Fruit fly (Drosophila melanogaster) whole organism, embryonic: Measurements from ENCODE around the gene papi.

Source experiments
- Antp ChIP-seq: fragments of 200-800 bp; sonication (Bioruptor generic); optimal IDR thresholded peaks from 3 replicates; lab custom pipeline; 2016; ENCODE audit warnings: missing biosample characterization, missing genetic modification characterization
- Atf6 ChIP-seq: fragments of 200-800 bp; sonication (Bioruptor generic); IDR thresholded peaks from 2 replicates; pipeline ENCODE4 v1.3.6; 2022; ENCODE audit warnings: missing biosample characterization, missing genetic modification characterization
- B-H1 ChIP-seq: fragments of 200-800 bp; sonication (Bioruptor generic); IDR thresholded peaks from 3 replicates; pipeline ENCODE4 v1.3.6; 2022; ENCODE audit warnings: missing biosample characterization, missing genetic modification characterization
- Bgb ChIP-seq: fragments of 200-800 bp; sonication (Bioruptor generic); IDR thresholded peaks from 2 replicates; pipeline ENCODE4 v1.3.6; 2022; ENCODE audit warnings: missing biosample characterization, missing genetic modification characterization; ENCODE audit not compliant: partially characterized antibody
- CG13775 ChIP-seq: fragments of 200-800 bp; sonication (Bioruptor generic); optimal IDR thresholded peaks from 3 replicates; lab custom pipeline; 2017; ENCODE audit warnings: missing biosample characterization, mild to moderate bottlenecking, missing genetic modification characterization
- CG14014 ChIP-seq: fragments of 200-800 bp; sonication (Bioruptor generic); IDR thresholded peaks from 2 replicates; pipeline ENCODE4 v1.3.6; 2022; ENCODE audit warnings: missing biosample characterization, missing genetic modification characterization
- CG18262 ChIP-seq: fragments of 200-800 bp; optimal IDR thresholded peaks from 3 replicates; lab custom pipeline; 2019; ENCODE audit warnings: missing biosample characterization, mild to moderate bottlenecking, missing genetic modification characterization, moderate library complexity
- CG18764 ChIP-seq: fragments of 200-800 bp; sonication (Bioruptor generic); optimal IDR thresholded peaks from 3 replicates; lab custom pipeline; 2016; ENCODE audit warnings: missing biosample characterization, missing genetic modification characterization
- CG6654 ChIP-seq: fragments of 200-800 bp; sonication (Bioruptor generic); optimal IDR thresholded peaks from 2 replicates; lab custom pipeline; 2017; ENCODE audit warnings: missing biosample characterization, mild to moderate bottlenecking, missing genetic modification characterization
- CG7372 ChIP-seq: fragments of 200-800 bp; sonication (Bioruptor generic); IDR thresholded peaks from 2 replicates; pipeline ENCODE4 v1.3.6; 2022; ENCODE audit warnings: missing biosample characterization, missing genetic modification characterization
- CG8089 ChIP-seq: fragments of 200-800 bp; sonication (Bioruptor generic); optimal IDR thresholded peaks from 3 replicates; lab custom pipeline; 2016; ENCODE audit warnings: missing biosample characterization, missing genetic modification characterization
- CG8359 ChIP-seq: fragments of 200-800 bp; sonication (Bioruptor generic); optimal IDR thresholded peaks from 2 replicates; lab custom pipeline; 2017; ENCODE audit warnings: missing biosample characterization, mild to moderate bottlenecking, missing genetic modification characterization, borderline replicate concordance
- CHES-1-like ChIP-seq: fragments of 200-800 bp; sonication (Bioruptor generic); optimal IDR thresholded peaks from 2 replicates; lab custom pipeline; 2016; ENCODE audit warnings: missing biosample characterization, missing genetic modification characterization
- Camta ChIP-seq: fragments of 200-800 bp; sonication (Bioruptor generic); optimal IDR thresholded peaks from 2 replicates; lab custom pipeline; 2016; ENCODE audit warnings: missing biosample characterization, missing genetic modification characterization
- CoRest ChIP-seq: fragments of 200-800 bp; sonication (Bioruptor generic); optimal IDR thresholded peaks from 3 replicates; lab custom pipeline; 2018; ENCODE audit warnings: missing biosample characterization, mild to moderate bottlenecking, missing genetic modification characterization, moderate library complexity
- CrebB ChIP-seq: fragments of 200-800 bp; sonication (Bioruptor generic); optimal IDR thresholded peaks from 3 replicates; lab custom pipeline; 2018; ENCODE audit warnings: missing biosample characterization, mild to moderate bottlenecking, missing genetic modification characterization
- E2f1 ChIP-seq: fragments of 200-800 bp; sonication (Bioruptor generic); IDR thresholded peaks from 2 replicates; pipeline ENCODE4 v1.3.6; 2022; ENCODE audit warnings: missing biosample characterization, missing genetic modification characterization
- ERR ChIP-seq: fragments of 200-800 bp; sonication (Bioruptor generic); optimal IDR thresholded peaks from 2 replicates; lab custom pipeline; 2016; ENCODE audit warnings: missing biosample characterization, missing genetic modification characterization
- Fer1 ChIP-seq: fragments of 200-800 bp; sonication (Bioruptor generic); optimal IDR thresholded peaks from 2 replicates; lab custom pipeline; 2017; ENCODE audit warnings: missing biosample characterization, mild to moderate bottlenecking, missing genetic modification characterization
- Fer3 ChIP-seq: fragments of 200-800 bp; sonication (Bioruptor generic); optimal IDR thresholded peaks from 2 replicates; lab custom pipeline; 2018; ENCODE audit warnings: missing biosample characterization, mild to moderate bottlenecking, missing genetic modification characterization, moderate library complexity
- H15 ChIP-seq: fragments of 200-800 bp; sonication (Bioruptor generic); IDR thresholded peaks from 3 replicates; pipeline ENCODE4 v1.3.6; 2022; ENCODE audit warnings: missing biosample characterization, missing genetic modification characterization
- HHEX ChIP-seq: fragments of 200-800 bp; sonication (Bioruptor generic); optimal IDR thresholded peaks from 3 replicates; lab custom pipeline; 2017; ENCODE audit warnings: missing biosample characterization, mild to moderate bottlenecking, missing genetic modification characterization, missing genetic modification reagents
- Hey ChIP-seq: fragments of 200-800 bp; sonication (Bioruptor generic); optimal IDR thresholded peaks from 3 replicates; lab custom pipeline; 2018; ENCODE audit warnings: missing biosample characterization, mild to moderate bottlenecking, missing genetic modification characterization
- Lhr ChIP-seq: fragments of 200-800 bp; sonication (Bioruptor generic); optimal IDR thresholded peaks from 3 replicates; lab custom pipeline; 2017; ENCODE audit warnings: mild to moderate bottlenecking, missing biosample characterization, missing genetic modification reagents, missing genetic modification characterization
- Lpt ChIP-seq: fragments of >200 bp; optimal IDR thresholded peaks from 2 replicates; lab custom pipeline; 2018; ENCODE audit warnings: missing biosample characterization, missing genetic modification characterization
- Max ChIP-seq: fragments of 200-800 bp; sonication (Bioruptor generic); optimal IDR thresholded peaks from 2 replicates; lab custom pipeline; 2016; ENCODE audit warnings: missing biosample characterization, mild to moderate bottlenecking, missing genetic modification characterization
- Oaz ChIP-seq: fragments of 200-800 bp; sonication (Bioruptor generic); IDR thresholded peaks from 2 replicates; pipeline ENCODE4 v1.3.6; 2022; ENCODE audit warnings: missing biosample characterization, missing genetic modification characterization
- Optix ChIP-seq: fragments of 200-800 bp; sonication (Bioruptor generic); IDR thresholded peaks from 3 replicates; pipeline ENCODE4 v1.3.6; 2022; ENCODE audit warnings: missing biosample characterization, missing genetic modification characterization
- Poxn ChIP-seq: fragments of 200-800 bp; sonication (Bioruptor generic); IDR thresholded peaks from 2 replicates; pipeline ENCODE4 v1.3.6; 2022; ENCODE audit warnings: missing biosample characterization, missing genetic modification characterization
- Side ChIP-seq: fragments of 200-800 bp; sonication (Bioruptor generic); optimal IDR thresholded peaks from 2 replicates; lab custom pipeline; 2016; ENCODE audit warnings: missing biosample characterization, missing genetic modification characterization
- Tbp ChIP-seq: fragments of >200 bp; optimal IDR thresholded peaks from 2 replicates; lab custom pipeline; 2018; ENCODE audit warnings: missing biosample characterization, missing genetic modification characterization
- ab ChIP-seq: fragments of 200-800 bp; sonication (Bioruptor generic); optimal IDR thresholded peaks from 2 replicates; lab custom pipeline; 2016; ENCODE audit warnings: missing biosample characterization, missing genetic modification characterization
- ci ChIP-seq: fragments of 200-800 bp; sonication (Bioruptor generic); IDR thresholded peaks from 3 replicates; pipeline ENCODE4 v1.3.6; 2022; ENCODE audit warnings: missing biosample characterization, missing genetic modification characterization
- cwo ChIP-seq: fragments of 200-800 bp; sonication (Bioruptor generic); optimal IDR thresholded peaks from 3 replicates; lab custom pipeline; 2017; ENCODE audit warnings: missing biosample characterization, missing genetic modification characterization, mild to moderate bottlenecking, moderate library complexity, missing genetic modification reagents
- dati ChIP-seq: fragments of 200-800 bp; sonication (Bioruptor generic); IDR thresholded peaks from 2 replicates; pipeline ENCODE4 v1.3.6; 2022; ENCODE audit warnings: missing biosample characterization, missing genetic modification characterization
- ems ChIP-seq: fragments of 200-800 bp; sonication (Bioruptor generic); optimal IDR thresholded peaks from 3 replicates; lab custom pipeline; 2016; ENCODE audit warnings: missing biosample characterization, missing genetic modification characterization
- fu2 ChIP-seq: fragments of 200-800 bp; sonication (Bioruptor generic); optimal IDR thresholded peaks from 2 replicates; lab custom pipeline; 2016; ENCODE audit warnings: missing biosample characterization, missing genetic modification characterization
- inv ChIP-seq: fragments of 200-800 bp; sonication (Bioruptor generic); IDR thresholded peaks from 2 replicates; pipeline ENCODE4 v1.3.6; 2022; ENCODE audit warnings: missing biosample characterization, missing genetic modification characterization; ENCODE audit not compliant: partially characterized antibody
- jumu ChIP-seq: fragments of 200-800 bp; sonication (Bioruptor generic); optimal IDR thresholded peaks from 3 replicates; lab custom pipeline; 2016; ENCODE audit warnings: missing biosample characterization, missing genetic modification characterization
- ken ChIP-seq: fragments of 200-800 bp; sonication (Bioruptor generic); IDR thresholded peaks from 3 replicates; pipeline ENCODE4 v1.3.6; 2022; ENCODE audit warnings: missing biosample characterization, missing genetic modification characterization
- klu ChIP-seq: fragments of 200-800 bp; sonication (Bioruptor generic); IDR thresholded peaks from 2 replicates; pipeline ENCODE4 v1.3.6; 2022; ENCODE audit warnings: missing biosample characterization, missing genetic modification characterization
- maf-S ChIP-seq: fragments of 200-800 bp; sonication (Bioruptor generic); optimal IDR thresholded peaks from 2 replicates; lab custom pipeline; 2016; ENCODE audit warnings: missing biosample characterization, missing genetic modification characterization
- pros ChIP-seq: fragments of 200-800 bp; sonication (Bioruptor generic); optimal IDR thresholded peaks from 3 replicates; lab custom pipeline; 2019; ENCODE audit warnings: missing biosample characterization, mild to moderate bottlenecking, missing genetic modification characterization, moderate library complexity
- ro ChIP-seq: fragments of 200-800 bp; sonication (Bioruptor generic); IDR thresholded peaks from 2 replicates; pipeline ENCODE4 v1.3.6; 2022; ENCODE audit warnings: missing biosample characterization, missing genetic modification characterization
- sob ChIP-seq: fragments of 200-800 bp; sonication (Bioruptor generic); IDR thresholded peaks from 2 replicates; pipeline ENCODE4 v1.3.6; 2022; ENCODE audit warnings: missing biosample characterization, missing genetic modification characterization
- sr ChIP-seq: fragments of 200-800 bp; sonication (Bioruptor generic); IDR thresholded peaks from 3 replicates; pipeline ENCODE4 v1.3.6; 2022; ENCODE audit warnings: missing biosample characterization, missing genetic modification characterization
- stc ChIP-seq: fragments of 200-800 bp; sonication (Bioruptor generic); IDR thresholded peaks from 2 replicates; pipeline ENCODE4 v1.3.6; 2022; ENCODE audit warnings: missing biosample characterization, missing genetic modification characterization
- stwl ChIP-seq: fragments of 200-800 bp; sonication (Bioruptor generic); optimal IDR thresholded peaks from 3 replicates; lab custom pipeline; 2018; ENCODE audit warnings: missing biosample characterization, mild to moderate bottlenecking, missing genetic modification characterization, moderate library complexity
- tgo ChIP-seq: fragments of 200-800 bp; sonication (Bioruptor generic); IDR thresholded peaks from 3 replicates; pipeline ENCODE4 v1.3.6; 2022; ENCODE audit warnings: missing biosample characterization, missing genetic modification characterization
- tio ChIP-seq: fragments of 200-800 bp; sonication (Bioruptor generic); optimal IDR thresholded peaks from 2 replicates; lab custom pipeline; 2017; ENCODE audit warnings: missing biosample characterization, missing genetic modification characterization, inconsistent platforms
- ttk ChIP-seq: fragments of 200-800 bp; sonication (Bioruptor generic); IDR thresholded peaks from 2 replicates; pipeline ENCODE4 v2.1.2; 2022; ENCODE audit warnings: missing biosample characterization, missing genetic modification characterization
- wor ChIP-seq: fragments of 200-800 bp; sonication (Bioruptor generic); IDR thresholded peaks from 2 replicates; pipeline ENCODE4 v1.3.6; 2022; ENCODE audit warnings: missing biosample characterization, missing genetic modification characterization

papi gene

dm6 chr2L:2180120-2180539 lies 40.4 kb upstream of the papi start (continued):
- TF ChIP-seq ro (GFP tag; lab: Robert Waterston, UW), result peak; percentile 62; the same call in 1 of the 2 replicates
- peak; percentile 89 for TF ChIP-seq dati (GFP tag; lab: Robert Waterston, UW)
- peak; percentile 78 for TF ChIP-seq CrebB (tag; lab: Kevin White, UChicago)
- peak; percentile 97 for TF ChIP-seq ci
- TF ChIP-seq CHES-1-like (GFP tag; lab: Kevin White, UChicago), result peak; percentile 54
- no peak for TF ChIP-seq Lpt (GFP tag; lab: Kevin White, UChicago)
- peak; percentile 88 for TF ChIP-seq Fer1
- TF ChIP-seq Max (GFP tag; lab: Kevin White, UChicago), result peak; percentile 82
- TF ChIP-seq Fer3 (tag; lab: Kevin White, UChicago), result peak; percentile 88
- no peak for TF ChIP-seq inv (GFP tag; lab: Robert Waterston, UW)
- TF ChIP-seq B-H1 (GFP tag; lab: Robert Waterston, UW), result peak; percentile 85
- TF ChIP-seq CoRest, result peak; percentile 86
- peak; percentile 68 for TF ChIP-seq Oaz (GFP tag; lab: Robert Waterston, UW)
- TF ChIP-seq sr (GFP tag; lab: Robert Waterston, UW), result peak; percentile 87
- peak; percentile 87 for TF ChIP-seq CG7372 (GFP tag; lab: Robert Waterston, UW)
- TF ChIP-seq CG14014, result peak; percentile 87
- TF ChIP-seq tio, result peak; percentile 63
- TF ChIP-seq CG13775 (GFP tag; lab: Kevin White, UChicago), result peak; percentile 77
- peak; percentile 91 for TF ChIP-seq ttk (GFP tag; lab: Robert Waterston, UW)
- TF ChIP-seq CG18764, result peak; percentile 77
- TF ChIP-seq Atf6, result peak; percentile 87
- peak; percentile 87 for TF ChIP-seq wor (GFP tag; lab: Robert Waterston, UW)
- TF ChIP-seq CG8089 (GFP tag; lab: Kevin White, UChicago), result peak; percentile 70
- TF ChIP-seq CG8359 (GFP tag; lab: Kevin White, UChicago), result peak; percentile 76
- peak; percentile 87 for TF ChIP-seq sob
- peak; percentile 83 for TF ChIP-seq Lhr (GFP tag; lab: Kevin White, UChicago)
- peak; percentile 87 for TF ChIP-seq HHEX (GFP tag; lab: Kevin White, UChicago)
- peak; percentile 91 for TF ChIP-seq stc (GFP tag; lab: Robert Waterston, UW)
- TF ChIP-seq ken, result peak; percentile 91
- peak; percentile 88 for TF ChIP-seq H15 (GFP tag; lab: Robert Waterston, UW)
- TF ChIP-seq ems (GFP tag; lab: Kevin White, UChicago), result peak; percentile 84
- TF ChIP-seq ab (GFP tag; lab: Kevin White, UChicago), result peak; percentile 2
- peak; percentile 90 for TF ChIP-seq tgo (GFP tag; lab: Robert Waterston, UW)
- TF ChIP-seq Hey (tag; lab: Kevin White, UChicago), result no peak
- TF ChIP-seq maf-S (GFP tag; lab: Kevin White, UChicago), result peak; percentile 38
- TF ChIP-seq fu2, result no peak
- TF ChIP-seq CG6654 (GFP tag; lab: Kevin White, UChicago), result peak; percentile 82
- TF ChIP-seq Side (GFP tag; lab: Kevin White, UChicago), result peak; percentile 71
- peak; percentile 56; the same call in 2 of the 3 replicates for TF ChIP-seq Optix
- peak; percentile 82 for TF ChIP-seq E2f1
- peak; percentile 81 for TF ChIP-seq Camta (GFP tag; lab: Kevin White, UChicago)
- TF ChIP-seq Bgb, result no peak
- peak; percentile 64 for TF ChIP-seq klu (GFP tag; lab: Robert Waterston, UW)
- peak; percentile 68 for TF ChIP-seq Antp (GFP tag; lab: Kevin White, UChicago)
- TF ChIP-seq Tbp, result no peak
- TF ChIP-seq jumu, result peak; percentile 75
- 0 out of 2 replicates have a peak, but pooled peaks have one; percentile 7 for TF ChIP-seq Poxn
- no peak for TF ChIP-seq pros
- peak; percentile 82 for TF ChIP-seq cwo (GFP tag; lab: Kevin White, UChicago)
- peak; percentile 59 for TF ChIP-seq ERR
- peak; percentile 93 for TF ChIP-seq CG18262
- no peak for TF ChIP-seq stwl (tag; lab: Kevin White, UChicago)
